Worm (Caenorhabditis elegans) whole organism, late embryonic: Measurements from ENCODE around the gene M163.8.

Source experiments
- F13H6.1 ChIP-seq: sonication (generic microtip); optimal IDR thresholded peaks from 2 replicates; lab custom pipeline; 2016; ENCODE audit warnings: missing genetic modification characterization, missing compliant biosample characterization
- Y22D7AL.16 ChIP-seq: sonication (generic microtip); optimal IDR thresholded peaks from 2 replicates; lab custom pipeline; 2016; ENCODE audit warnings: missing genetic modification characterization, missing compliant biosample characterization
- ama-1 ChIP-seq: fragments of 150-350 bp; optimal IDR thresholded peaks from 2 replicates; lab custom pipeline; 2014
- gmeb-2 ChIP-seq: sonication (generic microtip); optimal IDR thresholded peaks from 2 replicates; lab custom pipeline; 2016; ENCODE audit warnings: missing genetic modification characterization, inconsistent platforms, missing compliant biosample characterization
- hlh-15 ChIP-seq: sonication (generic microtip); optimal IDR thresholded peaks from 2 replicates; lab custom pipeline; 2016; ENCODE audit warnings: missing genetic modification characterization, missing compliant biosample characterization
- nfya-1 ChIP-seq: sonication (generic microtip); optimal IDR thresholded peaks from 2 replicates; lab custom pipeline; 2017; ENCODE audit warnings: missing genetic modification characterization, mild to moderate bottlenecking, missing compliant biosample characterization, antibody characterized with exemption, moderate library complexity
- pqm-1 ChIP-seq: sonication (generic microtip); optimal IDR thresholded peaks from 2 replicates; lab custom pipeline; 2016; ENCODE audit warnings: missing genetic modification characterization, missing compliant biosample characterization
- sdc-2 ChIP-seq: sonication (generic microtip); optimal IDR thresholded peaks from 2 replicates; lab custom pipeline; 2016; ENCODE audit warnings: missing genotype, missing genetic modification characterization, missing compliant biosample characterization
- sox-2 ChIP-seq: fragments of 200-800 bp; sonication (Bioruptor generic); IDR thresholded peaks from 2 replicates; pipeline ENCODE4 v1.3.6; 2022; ENCODE audit warnings: missing genetic modification reagents, missing genetic modification characterization, missing compliant biosample characterization
- unc-55 ChIP-seq: sonication (generic microtip); optimal IDR thresholded peaks from 2 replicates; lab custom pipeline; 2017; ENCODE audit warnings: missing biosample characterization, missing genetic modification reagents, missing genetic modification characterization

- TF ChIP-seq nfya-1 (tag; lab: Kevin White, UChicago) (no peak), sdc-2 (tag; lab: Kevin White, UChicago) (no peak), gmeb-2 (tag; lab: Kevin White, UChicago) (no peak), sox-2 (no peak), F13H6.1 (tag; lab: Kevin White, UChicago) (no peak), hlh-15 (tag; lab: Kevin White, UChicago) (no peak), unc-55 (peak; percentile 38), ama-1 (no peak), Y22D7AL.16 (tag; lab: Kevin White, UChicago) (no peak), pqm-1 (no peak)
Measured at ce11 chrX:14508823-14509259, 23.9 kb downstream of the M163.8 start.
